Fruit fly (Drosophila melanogaster): ENCODE data around the gene CG43083.

CG43083 gene

dm6 chr3L:15689518-15689917 is 41.1 kb downstream of the CG43083 start (continued):
- no peak for TF ChIP-seq dati (GFP tag; IDR thresholded peaks at IDR 0.05)

dm6 chr3L:15690711-15691591 is 42.6 kb downstream of the CG43083 start:
- TF ChIP-seq mirr (GFP tag; optimal IDR thresholded peaks at IDR 0.05) = peak; percentile 23
- TF ChIP-seq sisA (GFP tag; IDR thresholded peaks at IDR 0.05) = peak; percentile 43; the same call in 1 of the 2 replicates
- no peak for TF ChIP-seq tup (GFP tag; optimal IDR thresholded peaks at IDR 0.05)
- peak; percentile 0 for TF ChIP-seq CG2120 (GFP tag; optimal IDR thresholded peaks at IDR 0.05)
- TF ChIP-seq ken (GFP tag; IDR thresholded peaks at IDR 0.05) = 0 out of 3 replicates have a peak, but pooled peaks have one; percentile 7
- TF ChIP-seq Hr78 (GFP tag; optimal IDR thresholded peaks at IDR 0.05) = peak in 1 of 2 experiments; percentile 29
- TF ChIP-seq CG15696 (tag; optimal IDR thresholded peaks at IDR 0.05) = peak; percentile 61
- no peak for TF ChIP-seq E2f2 (GFP tag; IDR thresholded peaks at IDR 0.05)
- TF ChIP-seq CG12104 (GFP tag; optimal IDR thresholded peaks at IDR 0.05) = peak; percentile 11
- TF ChIP-seq CG2875 (GFP tag; optimal IDR thresholded peaks at IDR 0.05) = peak; percentile 32
- peak; percentile 11 for TF ChIP-seq CG15514 (GFP tag; optimal IDR thresholded peaks at IDR 0.05)
- peak; percentile 4 for TF ChIP-seq CG12659 (GFP tag; optimal IDR thresholded peaks at IDR 0.05)
- peak; percentile 24 for TF ChIP-seq twi (tag; optimal IDR thresholded peaks at IDR 0.05)
- peak; percentile 24 for TF ChIP-seq CG9727 (GFP tag; optimal IDR thresholded peaks at IDR 0.05)
- TF ChIP-seq Mrtf (GFP tag; IDR thresholded peaks at IDR 0.05) = peak; percentile 45; the same call in 1 of the 3 replicates
- TF ChIP-seq CG1024 (GFP tag; IDR thresholded peaks at IDR 0.05) = peak; percentile 31; the same call in 1 of the 2 replicates
- TF ChIP-seq Sox102F (GFP tag; optimal IDR thresholded peaks at IDR 0.05) = peak; percentile 15
- TF ChIP-seq CG15011 (GFP tag; optimal IDR thresholded peaks at IDR 0.05) = peak; percentile 20
- TF ChIP-seq CG10543 (GFP tag; optimal IDR thresholded peaks at IDR 0.05) = peak; percentile 28
- TF ChIP-seq BtbVII (GFP tag; optimal IDR thresholded peaks at IDR 0.05) = peak; percentile 60
- peak; percentile 79 for TF ChIP-seq sug (tag; optimal IDR thresholded peaks at IDR 0.05)
- TF ChIP-seq caup (GFP tag; optimal IDR thresholded peaks at IDR 0.05; ENCODE audit: severe bottlenecking) = peak; percentile 30
- TF ChIP-seq dysf (GFP tag; IDR thresholded peaks at IDR 0.05) = 0 out of 3 replicates have a peak, but pooled peaks have one; percentile 21
- TF ChIP-seq ind (GFP tag; optimal IDR thresholded peaks at IDR 0.05) = peak; percentile 11
- 0 out of 2 replicates have a peak, but pooled peaks have one; percentile 19 for TF ChIP-seq CG14441 (GFP tag; IDR thresholded peaks at IDR 0.05)
- TF ChIP-seq CG2678 (tag; optimal IDR thresholded peaks at IDR 0.05) = peak; percentile 77
- TF ChIP-seq cad (GFP tag; optimal IDR thresholded peaks at IDR 0.05) = no peak
- TF ChIP-seq Bdp1 (GFP tag; optimal IDR thresholded peaks at IDR 0.05) = no peak
- peak; percentile 60 for TF ChIP-seq CG1233 (GFP tag; optimal IDR thresholded peaks at IDR 0.05)
- TF ChIP-seq row (GFP tag; IDR thresholded peaks at IDR 0.05) = peak; percentile 55
- TF ChIP-seq Oaz (GFP tag; IDR thresholded peaks at IDR 0.05) = peak; percentile 53
- TF ChIP-seq Fer1 (GFP tag; optimal IDR thresholded peaks at IDR 0.05) = peak; percentile 37
- peak; percentile 10 for TF ChIP-seq gcm (GFP tag; optimal IDR thresholded peaks at IDR 0.05)
- no peak for TF ChIP-seq hth (optimal IDR thresholded peaks at IDR 0.05)
- TF ChIP-seq CG13296 (GFP tag; optimal IDR thresholded peaks at IDR 0.05) = peak; percentile 30
- peak; percentile 3 for TF ChIP-seq repo (GFP tag; optimal IDR thresholded peaks at IDR 0.05)
- TF ChIP-seq Sox100B (GFP tag; optimal IDR thresholded peaks at IDR 0.05) = peak; percentile 66
- TF ChIP-seq CG4404 (GFP tag; IDR thresholded peaks at IDR 0.05) = no peak
- TF ChIP-seq CG14710 (tag; optimal IDR thresholded peaks at IDR 0.05) = peak; percentile 77
- TF ChIP-seq CG9437 (GFP tag; optimal IDR thresholded peaks at IDR 0.05) = peak; percentile 13
- TF ChIP-seq CG3838 (GFP tag; optimal IDR thresholded peaks at IDR 0.05) = no peak
- peak; percentile 31 for TF ChIP-seq odd (GFP tag; optimal IDR thresholded peaks at IDR 0.05)
- TF ChIP-seq Ada2b (GFP tag; IDR thresholded peaks at IDR 0.05) = peak; percentile 44
- TF ChIP-seq Hmr (GFP tag; optimal IDR thresholded peaks at IDR 0.05) = peak; percentile 52
- peak; percentile 10 for TF ChIP-seq Kr (GFP tag; optimal IDR thresholded peaks at IDR 0.05)
